Fruit fly (Drosophila melanogaster): ENCODE data around the gene CG32262.

The CG32262 gene

dm6 chr3L:3778463-3778862 is 31.5 kb downstream of the CG32262 start (continued):
- no peak for TF ChIP-seq fd85E (GFP tag; optimal IDR thresholded peaks at IDR 0.05)
- no peak for TF ChIP-seq CG4318 (GFP tag; optimal IDR thresholded peaks at IDR 0.05)
- TF ChIP-seq CG6792 (GFP tag; optimal IDR thresholded peaks at IDR 0.05): no peak
- TF ChIP-seq CG9139 (GFP tag; optimal IDR thresholded peaks at IDR 0.05): no peak
- peak; percentile 24 for TF ChIP-seq lz (GFP tag; optimal IDR thresholded peaks at IDR 0.05)
- TF ChIP-seq Ets21C (GFP tag; optimal IDR thresholded peaks at IDR 0.05): no peak
- TF ChIP-seq CG1621 (tag; optimal IDR thresholded peaks at IDR 0.05): no peak
- no peak for TF ChIP-seq CG7368 (GFP tag; optimal IDR thresholded peaks at IDR 0.05)
- TF ChIP-seq CG11294 (GFP tag; IDR thresholded peaks at IDR 0.05): no peak
- 0 out of 3 replicates have a peak, but pooled peaks have one; percentile 15 for TF ChIP-seq eg (GFP tag; IDR thresholded peaks at IDR 0.05)
- TF ChIP-seq salr (GFP tag; optimal IDR thresholded peaks at IDR 0.05): no peak
- no peak for TF ChIP-seq CG6854 (GFP tag; optimal IDR thresholded peaks at IDR 0.05)
- peak; percentile 43 for TF ChIP-seq esn (GFP tag; optimal IDR thresholded peaks at IDR 0.05)
- peak; percentile 11 for TF ChIP-seq Smox (GFP tag; optimal IDR thresholded peaks at IDR 0.05)
- peak; percentile 69 for TF ChIP-seq topi (GFP tag; optimal IDR thresholded peaks at IDR 0.05)
- TF ChIP-seq CG34406 (GFP tag; optimal IDR thresholded peaks at IDR 0.05): peak; percentile 34
- no peak for TF ChIP-seq CG3919 (GFP tag; optimal IDR thresholded peaks at IDR 0.05)
- no peak for TF ChIP-seq pdm3 (GFP tag; optimal IDR thresholded peaks at IDR 0.05)

dm6 chr3L:3776559-3777097 is 33.4 kb downstream of the CG32262 start:
- TF ChIP-seq vri (GFP tag; optimal IDR thresholded peaks at IDR 0.05) (peak; percentile 92), pdm3 (GFP tag; optimal IDR thresholded peaks at IDR 0.05) (no peak), ss (GFP tag; optimal IDR thresholded peaks at IDR 0.05) (no peak), CG15336 (GFP tag; IDR thresholded peaks at IDR 0.05) (no peak)

dm6 chr3L:3773317-3773716 is 36.7 kb downstream of the CG32262 start:
- TF ChIP-seq CG6808 (GFP tag; optimal IDR thresholded peaks at IDR 0.05) (no peak), Eip75B (GFP tag; optimal IDR thresholded peaks at IDR 0.05) (no peak), spab (GFP tag; optimal IDR thresholded peaks at IDR 0.05) (no peak), net (GFP tag; optimal IDR thresholded peaks at IDR 0.05) (no peak), svp (GFP tag) (no peak), Eip78C (GFP tag) (no peak), dac (GFP tag; optimal IDR thresholded peaks at IDR 0.05) (no peak), Gug (GFP tag; IDR thresholded peaks at IDR 0.05) (no peak), fkh (GFP tag; optimal IDR thresholded peaks at IDR 0.05) (no peak), Met (GFP tag; optimal IDR thresholded peaks at IDR 0.05) (no peak), CG6276 (GFP tag; optimal IDR thresholded peaks at IDR 0.05) (no peak), CG4318 (GFP tag; optimal IDR thresholded peaks at IDR 0.05) (no peak), CG6792 (GFP tag; optimal IDR thresholded peaks at IDR 0.05) (no peak), CG1621 (tag; optimal IDR thresholded peaks at IDR 0.05) (no peak), Eip93F (GFP tag; optimal IDR thresholded peaks at IDR 0.05) (no peak), eg (GFP tag; IDR thresholded peaks at IDR 0.05) (no peak), cyc (GFP tag; optimal IDR thresholded peaks at IDR 0.05) (no peak), Ets21C (GFP tag; optimal IDR thresholded peaks at IDR 0.05) (no peak), Hr4 (GFP tag; optimal IDR thresholded peaks at IDR 0.05) (no peak), CG6163 (GFP tag; IDR thresholded peaks at IDR 0.05) (no peak)

- TF ChIP-seq CG31627 (GFP tag; optimal IDR thresholded peaks at IDR 0.05) (peak; percentile 43), topi (GFP tag; optimal IDR thresholded peaks at IDR 0.05) (no peak), Lpt (GFP tag; optimal IDR thresholded peaks at IDR 0.05) (peak; percentile 56), ss (GFP tag; optimal IDR thresholded peaks at IDR 0.05) (no peak), CG3919 (GFP tag; optimal IDR thresholded peaks at IDR 0.05) (no peak), net (GFP tag; optimal IDR thresholded peaks at IDR 0.05) (peak; percentile 26), CG6163 (GFP tag; IDR thresholded peaks at IDR 0.05) (peak; percentile 66), pdm3 (GFP tag; optimal IDR thresholded peaks at IDR 0.05) (peak; percentile 61), CG6854 (GFP tag; optimal IDR thresholded peaks at IDR 0.05) (no peak), CG15336 (GFP tag; IDR thresholded peaks at IDR 0.05) (peak; percentile 79), Gug (GFP tag; IDR thresholded peaks at IDR 0.05) (no peak), CG9139 (GFP tag; optimal IDR thresholded peaks at IDR 0.05) (no peak), CG10631 (GFP tag; optimal IDR thresholded peaks at IDR 0.05) (no peak), CG1621 (tag; optimal IDR thresholded peaks at IDR 0.05) (no peak), CG8632 (GFP tag; optimal IDR thresholded peaks at IDR 0.05) (peak; percentile 16), Sox15 (GFP tag; optimal IDR thresholded peaks at IDR 0.05) (no peak), CG32006 (GFP tag; optimal IDR thresholded peaks at IDR 0.05) (peak; percentile 64), CG10669 (GFP tag; optimal IDR thresholded peaks at IDR 0.05) (no peak), Eip75B (GFP tag; optimal IDR thresholded peaks at IDR 0.05) (no peak), CG4318 (GFP tag; optimal IDR thresholded peaks at IDR 0.05) (peak; percentile 24), fkh (GFP tag; optimal IDR thresholded peaks at IDR 0.05) (peak; percentile 57), CG6808 (GFP tag; optimal IDR thresholded peaks at IDR 0.05) (no peak), achi (GFP tag; optimal IDR thresholded peaks at IDR 0.05) (peak; percentile 37)
Measured at dm6 chr3L:3772284-3772987, 37.6 kb downstream of the CG32262 start.

Data from whole organism, prepupa.